Worm (Caenorhabditis elegans) whole organism, L1 larva: ENCODE results near the gene Y57G7A.5.

Experiments
- C04F5.9 ChIP-seq: sonication (generic microtip); optimal IDR thresholded peaks from 2 replicates; lab custom pipeline; 2016; ENCODE audit warnings: missing genetic modification characterization, missing compliant biosample characterization
- C16A3.4 ChIP-seq: fragments of 150-350 bp; optimal IDR thresholded peaks from 2 replicates; lab custom pipeline; 2014; ENCODE audit warnings: missing biosample characterization, missing genetic modification characterization
- C34B4.2 ChIP-seq: sonication (generic microtip); optimal IDR thresholded peaks from 2 replicates; lab custom pipeline; 2017; ENCODE audit warnings: mild to moderate bottlenecking, missing genetic modification characterization, missing compliant biosample characterization
- alr-1 ChIP-seq: fragments of 200-800 bp; sonication (Bioruptor generic); optimal IDR thresholded peaks from 2 replicates; lab custom pipeline; 2018; ENCODE audit warnings: borderline replicate concordance, mild to moderate bottlenecking, missing genetic modification characterization, missing compliant biosample characterization
- aly-2 ChIP-seq: fragments of 150-350 bp; optimal IDR thresholded peaks from 2 replicates; lab custom pipeline; 2014; ENCODE audit warnings: missing biosample characterization, missing genetic modification characterization
- ama-1 ChIP-seq: fragments of 150-350 bp; optimal IDR thresholded peaks from 2 replicates; lab custom pipeline; 2014
- blmp-1 ChIP-seq: fragments of 150-350 bp; optimal IDR thresholded peaks from 2 replicates; lab custom pipeline; 2014; ENCODE audit warnings: missing biosample characterization, missing genetic modification characterization
- ceh-82 ChIP-seq, 3 experiments: fragments of 150-350 bp in 1 of 3; sonication (generic microtip) in 2 of 3; optimal IDR thresholded peaks; 2 replicates each; lab custom pipeline; 2014 to 2017; ENCODE audit warnings: missing biosample characterization in 3 of 3, missing genetic modification characterization in 3 of 3
- dsc-1 ChIP-seq: sonication (generic microtip); optimal IDR thresholded peaks from 2 replicates; lab custom pipeline; 2016; ENCODE audit warnings: mild to moderate bottlenecking, missing genetic modification characterization, missing compliant biosample characterization
- efl-1 ChIP-seq, 4 experiments: fragments of 150-350 bp; optimal IDR thresholded peaks in 3 of 4; peaks in 1 of 4; 1 replicate in 1 of 4; 2 replicates in 3 of 4; lab custom pipeline; 2014; ENCODE audit warnings: missing biosample characterization in 2 of 4, missing genetic modification characterization in 2 of 4, missing genetic modification reagents in 2 of 4
- elt-3 ChIP-seq, 6 experiments: fragments of 150-350 bp in 1 of 6; sonication (generic microtip); optimal IDR thresholded peaks; 2 replicates each; lab custom pipeline; 2017 to 2018; ENCODE audit warnings: missing biosample characterization in 6 of 6, missing genetic modification characterization in 6 of 6, inconsistent platforms in 1 of 6
- fkh-4 ChIP-seq: sonication (generic microtip); optimal IDR thresholded peaks from 2 replicates; lab custom pipeline; 2016; ENCODE audit warnings: missing compliant biosample characterization, missing genetic modification characterization, borderline replicate concordance
- fkh-8 ChIP-seq: sonication (generic microtip); optimal IDR thresholded peaks from 2 replicates; lab custom pipeline; 2016; ENCODE audit warnings: mild to moderate bottlenecking, missing genetic modification characterization, missing compliant biosample characterization
- fos-1 ChIP-seq: fragments of 150-350 bp; optimal IDR thresholded peaks from 2 replicates; lab custom pipeline; 2014; ENCODE audit warnings: missing biosample characterization, missing genetic modification characterization
- hlh-17 ChIP-seq: fragments of 200-800 bp; sonication (Bioruptor generic); optimal IDR thresholded peaks from 2 replicates; lab custom pipeline; 2018; ENCODE audit warnings: missing genetic modification characterization, mild to moderate bottlenecking, missing compliant biosample characterization, moderate library complexity, borderline replicate concordance
- irx-1 ChIP-seq: sonication (generic microtip); optimal IDR thresholded peaks from 2 replicates; lab custom pipeline; 2016; ENCODE audit warnings: missing genetic modification characterization, missing compliant biosample characterization
- isw-1 ChIP-seq: fragments of 200-800 bp; sonication (Bioruptor generic); IDR thresholded peaks from 2 replicates; pipeline ENCODE4 v1.3.6; 2022; ENCODE audit warnings: missing genetic modification characterization, missing compliant biosample characterization
- jun-1 ChIP-seq: fragments of 150-350 bp; optimal IDR thresholded peaks from 2 replicates; lab custom pipeline; 2014; ENCODE audit warnings: missing biosample characterization, missing genetic modification reagents, missing genetic modification characterization
- lin-13 ChIP-seq: fragments of 150-350 bp; optimal IDR thresholded peaks from 2 replicates; lab custom pipeline; 2014; ENCODE audit warnings: missing biosample characterization, missing genetic modification reagents, missing genetic modification characterization
- lin-14 ChIP-seq: fragments of 200-800 bp; sonication (Bioruptor generic); optimal IDR thresholded peaks from 2 replicates; lab custom pipeline; 2018; ENCODE audit warnings: mild to moderate bottlenecking, missing genetic modification characterization, moderate library complexity, missing compliant biosample characterization
- lin-15B ChIP-seq: fragments of 150-350 bp; sonication (generic microtip); optimal IDR thresholded peaks from 3 replicates; lab custom pipeline; 2014; ENCODE audit warnings: missing biosample characterization, missing genetic modification characterization
- lin-35 ChIP-seq, 2 experiments: fragments of 150-350 bp; optimal IDR thresholded peaks; 2 replicates each; lab custom pipeline; 2014; ENCODE audit warnings: missing biosample characterization in 2 of 2, missing genetic modification characterization in 2 of 2, missing genetic modification reagents in 2 of 2
- lin-39 ChIP-seq: fragments of 150-350 bp; optimal IDR thresholded peaks from 2 replicates; lab custom pipeline; 2014; ENCODE audit warnings: missing biosample characterization, missing genetic modification reagents, missing genetic modification characterization
- lsy-2 ChIP-seq, 2 experiments: fragments of 150-350 bp; optimal IDR thresholded peaks; 2 replicates each; lab custom pipeline; 2014; ENCODE audit warnings: missing biosample characterization in 2 of 2, missing genetic modification characterization in 2 of 2
- mab-9 ChIP-seq: fragments of 200-800 bp; sonication (Bioruptor generic); IDR thresholded peaks from 2 replicates; pipeline ENCODE4 v1.3.6; 2022; ENCODE audit warnings: missing genetic modification reagents, missing genetic modification characterization, missing compliant biosample characterization
- mep-1 ChIP-seq: fragments of 150-350 bp; optimal IDR thresholded peaks from 2 replicates; lab custom pipeline; 2014; ENCODE audit warnings: missing biosample characterization, missing genetic modification characterization
- nhr-71 ChIP-seq: sonication (generic microtip); optimal IDR thresholded peaks from 2 replicates; lab custom pipeline; 2016; ENCODE audit warnings: mild to moderate bottlenecking, missing genetic modification characterization, moderate library complexity, missing compliant biosample characterization
- nhr-85 ChIP-seq: sonication (generic microtip); peaks from one replicate; lab custom pipeline; 2016; ENCODE audit warnings: missing genetic modification characterization, inconsistent platforms, missing compliant biosample characterization
- rnt-1 ChIP-seq: sonication (generic microtip); optimal IDR thresholded peaks from 2 replicates; lab custom pipeline; 2016; ENCODE audit warnings: mild to moderate bottlenecking, missing genetic modification characterization, moderate library complexity, missing compliant biosample characterization
- skn-1 ChIP-seq: fragments of 150-350 bp; optimal IDR thresholded peaks from 2 replicates; lab custom pipeline; 2014; ENCODE audit warnings: missing biosample characterization, missing genetic modification characterization
- tlp-1 ChIP-seq: fragments of 150-350 bp; optimal IDR thresholded peaks from 2 replicates; lab custom pipeline; 2014; ENCODE audit warnings: missing biosample characterization, missing genetic modification characterization
- unc-98 ChIP-seq: fragments of 200-800 bp; sonication (Bioruptor generic); IDR thresholded peaks from 2 replicates; pipeline ENCODE4 v1.3.6; 2022; ENCODE audit warnings: missing genetic modification characterization, missing compliant biosample characterization

Y57G7A.5 gene

DNA sequence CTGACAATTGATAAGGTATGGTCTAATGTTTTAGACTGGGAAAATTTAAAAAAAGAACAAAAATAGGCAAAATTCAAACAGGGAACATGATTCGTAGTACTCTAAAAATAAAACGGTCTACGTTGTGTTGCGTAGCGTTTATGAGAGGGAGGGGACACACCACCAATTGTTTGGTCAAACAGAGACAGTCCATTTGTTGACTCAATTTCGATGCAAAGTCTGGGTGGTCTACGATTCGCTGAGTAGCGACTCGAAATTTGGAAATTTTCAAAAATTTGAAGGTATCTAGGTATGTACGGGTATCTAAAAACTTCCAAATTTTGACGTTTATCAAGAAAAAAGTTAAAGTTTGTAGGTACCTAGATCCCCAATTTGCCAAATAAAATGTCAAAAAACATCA is 29.6 kb downstream of the Y57G7A.5 start:
- TF ChIP-seq nhr-85 (tag; lab: Kevin White, UChicago) = peak; percentile 55
- TF ChIP-seq lin-39 (tag; lab: Kevin White, UChicago) = no peak
- TF ChIP-seq lin-14 (GFP tag; lab: Kevin White, UChicago) = peak; percentile 2
- TF ChIP-seq tlp-1 (tag; lab: Kevin White, UChicago) = no peak
- no peak for TF ChIP-seq jun-1 (tag; lab: Kevin White, UChicago)

DNA sequence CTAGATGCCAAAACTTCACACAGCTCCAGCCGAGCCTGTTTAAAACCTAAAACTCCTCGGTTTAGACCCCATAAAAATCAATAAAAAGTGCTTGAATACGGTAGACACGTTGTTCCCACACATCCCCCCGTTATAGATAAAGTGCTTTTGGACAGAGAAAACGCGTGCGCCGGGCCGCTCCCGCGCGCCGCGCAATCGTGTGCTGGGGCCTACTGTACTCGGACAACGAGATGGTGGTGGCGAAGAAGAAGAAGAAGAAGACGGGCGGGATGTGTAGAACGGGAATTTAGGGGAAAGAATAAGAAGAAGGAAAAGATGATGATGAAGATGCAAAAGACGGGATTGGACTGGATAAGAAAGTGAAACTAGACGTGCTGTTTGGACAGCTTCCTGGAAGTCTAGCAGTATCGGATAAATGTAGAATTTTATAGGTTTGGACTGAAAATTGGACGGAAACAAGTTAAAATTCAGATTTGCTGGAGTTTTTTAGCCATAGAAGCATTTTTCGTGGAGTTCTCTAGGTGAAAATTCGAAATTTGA is 30.8 kb downstream of the Y57G7A.5 start:
- no peak for TF ChIP-seq isw-1
- no peak for TF ChIP-seq C16A3.4 (tag; lab: Kevin White, UChicago)
- TF ChIP-seq nhr-85 (tag; lab: Kevin White, UChicago) = peak; percentile 10
- peak; percentile 92 for TF ChIP-seq blmp-1 (tag; lab: Kevin White, UChicago)

DNA sequence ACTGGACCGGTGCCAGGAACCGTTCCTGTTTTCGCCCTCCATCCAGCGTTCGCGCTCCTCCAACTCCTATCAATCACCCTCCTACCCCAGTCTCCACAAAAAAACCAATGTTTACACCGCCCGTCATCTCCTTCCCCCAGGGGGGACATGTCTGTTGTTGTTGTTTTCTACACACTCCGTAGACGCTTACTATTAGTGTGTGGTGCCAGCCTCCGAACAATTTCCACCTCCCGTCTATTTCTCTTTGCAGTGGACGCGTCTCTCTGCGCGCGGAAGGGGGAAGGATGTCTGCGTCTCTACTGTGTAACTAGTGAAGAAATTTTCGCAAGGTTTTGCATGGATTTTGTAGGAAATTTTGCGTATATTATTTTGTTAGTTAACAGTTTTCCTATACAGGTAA is 32.9 kb downstream of the Y57G7A.5 start:
- no peak for TF ChIP-seq ama-1 (lab: Kevin White, UChicago)
- TF ChIP-seq lin-15B (tag; lab: Kevin White, UChicago) = no peak
- TF ChIP-seq lin-35 (GFP tag; optimal IDR thresholded peaks at IDR 0.05; lab: Kevin White, UChicago) = peak in 1 of 2 experiments; percentile 7
- no peak for TF ChIP-seq mab-9
- TF ChIP-seq blmp-1 (tag; lab: Kevin White, UChicago) = peak; percentile 66
- TF ChIP-seq nhr-71 (tag; lab: Kevin White, UChicago) = peak; percentile 11
- TF ChIP-seq alr-1 (tag; lab: Kevin White, UChicago) = no peak
- peak in 1 of 2 experiments; percentile 17 for TF ChIP-seq lsy-2 (tag; optimal IDR thresholded peaks at IDR 0.05; lab: Kevin White, UChicago)
- no peak for TF ChIP-seq fkh-4 (tag; lab: Kevin White, UChicago)
- TF ChIP-seq C04F5.9 (tag; lab: Kevin White, UChicago) = no peak
- peak; percentile 30 for TF ChIP-seq mep-1 (tag; lab: Kevin White, UChicago)
- no peak for TF ChIP-seq skn-1 (tag; lab: Kevin White, UChicago)
- TF ChIP-seq fos-1 = no peak
- TF ChIP-seq hlh-17 = no peak
- peak; percentile 33 to 62 for TF ChIP-seq efl-1 (optimal IDR thresholded peaks at IDR 0.05; lab: Kevin White, UChicago)
- peak in 1 of 2 experiments; percentile 72 for TF ChIP-seq efl-1 (GFP tag; optimal IDR thresholded peaks at IDR 0.05 in 1 of 2; lab: Kevin White, UChicago)
- no peak for TF ChIP-seq aly-2 (tag; lab: Kevin White, UChicago)
- no peak for TF ChIP-seq dsc-1 (tag; lab: Kevin White, UChicago)
- no peak for TF ChIP-seq C34B4.2 (tag; lab: Kevin White, UChicago)
- peak in 1 of 6 experiments; percentile 1 for TF ChIP-seq elt-3 (tag; optimal IDR thresholded peaks at IDR 0.05; lab: Kevin White, UChicago)
- TF ChIP-seq fkh-8 = no peak
- TF ChIP-seq unc-98 = no peak
- peak; percentile 53 for TF ChIP-seq lin-14 (GFP tag; lab: Kevin White, UChicago)
- TF ChIP-seq irx-1 (tag; lab: Kevin White, UChicago) = no peak
- TF ChIP-seq ceh-82 (tag; optimal IDR thresholded peaks at IDR 0.05; lab: Kevin White, UChicago) = peak in 1 of 3 experiments; percentile 60
- peak; percentile 31 for TF ChIP-seq rnt-1 (tag; lab: Kevin White, UChicago)
- peak; percentile 6 for TF ChIP-seq nhr-85 (tag; lab: Kevin White, UChicago)
- TF ChIP-seq, all 84 proteins: peak for 11

DNA sequence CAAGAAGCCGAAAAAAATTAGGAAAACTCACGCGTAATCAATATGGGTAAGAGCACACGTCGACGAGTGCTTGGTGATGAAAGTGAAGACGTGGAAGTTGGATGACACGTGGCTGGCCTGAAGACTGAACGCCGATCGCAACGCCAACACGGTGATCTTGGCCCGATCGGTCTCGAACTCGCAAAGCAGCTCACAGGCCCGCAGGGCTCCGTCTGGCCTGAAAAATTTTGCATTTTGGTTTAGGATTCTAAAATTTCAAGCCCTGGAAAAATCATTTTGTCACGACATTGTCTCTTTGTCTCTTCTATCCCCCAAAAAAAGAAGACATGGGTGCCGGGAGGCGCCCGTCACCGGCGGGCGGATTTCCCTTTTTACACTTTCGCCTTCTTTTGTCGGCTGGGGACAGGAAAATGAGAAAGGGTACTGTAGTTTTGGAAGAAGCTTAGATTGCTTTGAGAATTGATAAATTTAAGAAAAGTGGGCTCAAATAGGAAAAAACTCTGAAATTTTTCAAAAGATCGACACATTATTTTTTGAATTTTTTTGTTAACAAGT is 34.1 kb downstream of the Y57G7A.5 start:
- TF ChIP-seq blmp-1 (tag; lab: Kevin White, UChicago) (peak; percentile 99), lin-13 (GFP tag; lab: Kevin White, UChicago) (no peak)

DNA sequence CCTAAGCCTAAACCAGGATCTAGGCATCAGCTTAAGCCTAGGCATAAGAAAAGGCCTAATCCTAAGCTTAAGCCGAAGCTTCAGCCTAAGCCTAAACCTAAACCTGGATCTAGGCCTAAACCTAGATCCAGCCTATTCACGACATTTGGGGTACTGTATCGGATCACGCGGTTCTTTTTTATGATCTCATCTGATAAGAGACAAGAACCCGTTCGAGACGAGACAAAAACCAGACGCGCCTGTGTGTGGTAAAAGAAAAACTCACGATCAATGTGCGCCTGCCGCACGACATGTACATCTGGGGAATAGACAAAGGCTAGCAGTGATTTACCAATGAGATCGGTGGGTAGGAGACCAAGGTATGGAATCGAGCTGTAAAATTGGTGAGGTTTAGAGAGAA is 34.9 kb downstream of the Y57G7A.5 start:
- TF ChIP-seq blmp-1 (tag; lab: Kevin White, UChicago) = peak; percentile 48
- TF ChIP-seq efl-1 (optimal IDR thresholded peaks at IDR 0.05; lab: Kevin White, UChicago) = no peak
- TF ChIP-seq efl-1 (GFP tag; optimal IDR thresholded peaks at IDR 0.05 in 1 of 2; lab: Kevin White, UChicago) = peak in 1 of 2 experiments; percentile 7
- no peak for TF ChIP-seq lin-13 (GFP tag; lab: Kevin White, UChicago)
- TF ChIP-seq, all 84 proteins: peak for 2
